Worm (Caenorhabditis elegans) whole organism, L4/young adult: ENCODE measurements around the gene fbxa-174.

Source experiments
- W03F9.2 ChIP-seq: fragments of 150-350 bp; optimal IDR thresholded peaks from 2 replicates; lab custom pipeline; 2014; ENCODE audit warnings: missing biosample characterization, missing genetic modification characterization
- him-1 ChIP-seq: sonication (generic microtip); optimal IDR thresholded peaks from 2 replicates; lab custom pipeline; 2016; ENCODE audit warnings: missing genotype, missing genetic modification reagents, missing genetic modification characterization, missing compliant biosample characterization

DNA sequence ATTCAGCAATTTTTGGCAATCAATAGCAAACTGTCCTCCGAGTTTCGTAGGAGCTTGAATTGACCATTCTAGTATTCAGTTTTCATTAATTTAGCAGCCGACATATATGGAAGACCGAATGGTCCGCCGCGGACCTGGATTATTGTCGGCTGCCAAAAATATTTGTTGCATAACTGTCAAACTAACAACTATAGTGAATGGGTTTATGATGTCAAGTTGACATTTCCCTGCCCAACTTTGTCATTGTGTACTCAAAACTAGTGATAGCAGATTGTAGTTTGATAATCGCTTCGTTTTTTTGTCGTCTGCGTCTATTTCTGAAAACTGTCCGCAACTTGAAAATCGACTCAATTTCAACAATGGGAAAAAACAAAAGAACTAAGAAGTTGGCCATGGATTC is 8.9 kb downstream of the fbxa-174 start, which contains the start of gene fbxa-176:
- TF ChIP-seq him-1 (tag; lab: Kevin White, UChicago) (no peak), W03F9.2 (tag; lab: Kevin White, UChicago) (no peak)
